Worm (Caenorhabditis elegans): ENCODE results near the gene K11C4.2.

K11C4.2 gene

ce11 chrV:6880623-6881022 lies 14.3 kb upstream of the K11C4.2 start:
- TF ChIP-seq unc-120 (tag; optimal IDR thresholded peaks at IDR 0.05; ENCODE audit: poor library complexity, severe bottlenecking) (peak; percentile 35), ceh-83 (GFP tag; optimal IDR thresholded peaks at IDR 0.05) (no peak), flh-1 (GFP tag; optimal IDR thresholded peaks at IDR 0.05) (no peak), mab-5 (tag; optimal IDR thresholded peaks at IDR 0.05) (no peak), M03D4.4 (tag; optimal IDR thresholded peaks at IDR 0.05) (peak; percentile 30), ces-1 (GFP tag; optimal IDR thresholded peaks at IDR 0.05) (peak; percentile 57), zip-8 (tag; optimal IDR thresholded peaks at IDR 0.05) (no peak), snpc-4 (tag; optimal IDR thresholded peaks at IDR 0.05) (no peak), nhr-76 (tag; optimal IDR thresholded peaks at IDR 0.05) (no peak), elt-1 (tag; optimal IDR thresholded peaks at IDR 0.05; ENCODE audit: borderline replicate concordance, insufficient read depth) (no peak), sptf-1 (tag; optimal IDR thresholded peaks at IDR 0.05) (peak; percentile 49), drap-1 (GFP tag; optimal IDR thresholded peaks at IDR 0.05) (peak; percentile 33), mls-2 (tag; optimal IDR thresholded peaks at IDR 0.05) (peak; percentile 78), nhr-12 (tag; optimal IDR thresholded peaks at IDR 0.05) (no peak), sem-2 (GFP tag; optimal IDR thresholded peaks at IDR 0.05) (no peak), cnd-1 (tag; optimal IDR thresholded peaks at IDR 0.05) (peak; percentile 20)

DNA sequence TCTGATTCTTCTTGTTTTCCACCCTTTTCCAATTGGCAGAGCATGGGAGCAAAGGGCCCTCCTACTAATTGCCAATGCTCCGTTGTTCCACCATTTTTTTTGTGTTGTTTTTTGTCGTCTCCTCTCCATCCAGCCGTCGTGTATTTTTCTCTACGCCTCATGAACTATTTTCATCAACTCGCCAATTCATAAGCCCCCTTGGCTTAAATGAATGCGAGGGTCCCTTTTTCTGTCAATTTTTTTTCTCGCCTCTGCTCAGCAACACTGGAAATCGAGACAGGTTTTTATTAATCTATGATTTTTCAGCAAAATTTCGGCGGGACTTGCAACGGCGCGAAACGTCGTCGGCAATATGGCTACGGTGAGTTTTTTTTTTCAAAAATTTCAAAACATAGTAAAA lies 13.8 kb upstream of the K11C4.2 start, which contains the start of gene unc-70:
TSS of gene unc-70 (plus strand) at position 301 of the 400 bp plus-strand sequence.
- no peak for TF ChIP-seq mep-1 (tag; optimal IDR thresholded peaks at IDR 0.05)
- TF ChIP-seq nhr-76 (tag; optimal IDR thresholded peaks at IDR 0.05) = no peak
- TF ChIP-seq bed-3 (GFP tag; optimal IDR thresholded peaks at IDR 0.05) = no peak
- TF ChIP-seq zip-8 (tag; optimal IDR thresholded peaks at IDR 0.05) = no peak
- no peak for TF ChIP-seq sem-2 (GFP tag; optimal IDR thresholded peaks at IDR 0.05)
- TF ChIP-seq nhr-237 (tag; optimal IDR thresholded peaks at IDR 0.05) = no peak
- no peak for TF ChIP-seq ham-2 (GFP tag; optimal IDR thresholded peaks at IDR 0.05)
- TF ChIP-seq ztf-11 (tag; optimal IDR thresholded peaks at IDR 0.05) = no peak
- TF ChIP-seq nhr-2 (tag; optimal IDR thresholded peaks at IDR 0.05) = no peak
- TF ChIP-seq M03D4.4 (tag; optimal IDR thresholded peaks at IDR 0.05) = no peak
- no peak for TF ChIP-seq unc-39 (tag; optimal IDR thresholded peaks at IDR 0.05)
- TF ChIP-seq nhr-12 (tag; optimal IDR thresholded peaks at IDR 0.05) = no peak
- TF ChIP-seq snpc-4 (tag; optimal IDR thresholded peaks at IDR 0.05) = no peak
- TF ChIP-seq cnd-1 (tag; optimal IDR thresholded peaks at IDR 0.05) = no peak
- TF ChIP-seq drap-1 (GFP tag; optimal IDR thresholded peaks at IDR 0.05) = no peak
- no peak for TF ChIP-seq elt-3 (tag; optimal IDR thresholded peaks at IDR 0.05)

- no peak for TF ChIP-seq mep-1 (tag; optimal IDR thresholded peaks at IDR 0.05)
- no peak for TF ChIP-seq nhr-28 (tag; optimal IDR thresholded peaks at IDR 0.05)
- TF ChIP-seq drap-1 (GFP tag; optimal IDR thresholded peaks at IDR 0.05) = no peak
- no peak for TF ChIP-seq unc-120 (tag; optimal IDR thresholded peaks at IDR 0.05; ENCODE audit: poor library complexity, severe bottlenecking)
- no peak for TF ChIP-seq elt-3 (tag; optimal IDR thresholded peaks at IDR 0.05)
- no peak for TF ChIP-seq lsy-2 (tag; optimal IDR thresholded peaks at IDR 0.05)
- TF ChIP-seq unc-62 (GFP tag; optimal IDR thresholded peaks at IDR 0.05) = no peak
- no peak for TF ChIP-seq sem-2 (GFP tag; optimal IDR thresholded peaks at IDR 0.05)
- TF ChIP-seq lin-32 (GFP tag; optimal IDR thresholded peaks at IDR 0.05) = no peak
- no peak for TF ChIP-seq pha-4 (tag; optimal IDR thresholded peaks at IDR 0.05)
- TF ChIP-seq ztf-11 (tag; optimal IDR thresholded peaks at IDR 0.05) = no peak
- TF ChIP-seq hlh-1 (tag; optimal IDR thresholded peaks at IDR 0.05) = no peak
- TF ChIP-seq nhr-76 (tag; optimal IDR thresholded peaks at IDR 0.05) = no peak
- TF ChIP-seq blmp-1 (tag; optimal IDR thresholded peaks at IDR 0.05) = no peak
- TF ChIP-seq zip-8 (tag; optimal IDR thresholded peaks at IDR 0.05) = no peak
These were observed 13.1 kb upstream of the K11C4.2 start for ce11 chrV:6881735-6882134.

DNA sequence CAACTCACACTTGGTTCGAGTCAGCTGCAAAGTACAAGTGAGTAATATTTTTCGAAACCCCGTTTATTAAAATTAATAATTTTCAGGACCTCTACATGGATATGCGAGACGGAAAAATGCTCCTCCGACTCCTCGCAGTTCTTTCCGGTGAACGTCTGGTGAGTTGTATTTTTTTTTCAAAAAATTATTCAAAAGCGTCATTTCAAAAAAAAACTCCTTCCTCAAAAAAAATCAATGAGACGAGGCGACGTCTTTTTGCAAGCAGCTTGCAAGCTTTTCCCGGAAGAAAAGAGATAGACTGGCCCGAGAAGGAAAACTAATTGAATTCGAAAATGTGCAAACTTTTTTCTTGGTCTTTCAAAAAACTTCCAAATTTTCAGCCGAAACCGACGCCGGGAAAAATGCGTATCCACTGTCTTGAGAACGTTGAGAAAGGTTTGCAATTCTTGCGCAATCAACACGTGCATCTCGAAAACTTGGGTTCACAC lies 12.4 kb upstream of the K11C4.2 start:
- no peak for TF ChIP-seq unc-39 (tag; optimal IDR thresholded peaks at IDR 0.05)
- no peak for TF ChIP-seq ceh-83 (GFP tag; optimal IDR thresholded peaks at IDR 0.05)
- TF ChIP-seq ces-1 (GFP tag; optimal IDR thresholded peaks at IDR 0.05) = peak; percentile 63

DNA sequence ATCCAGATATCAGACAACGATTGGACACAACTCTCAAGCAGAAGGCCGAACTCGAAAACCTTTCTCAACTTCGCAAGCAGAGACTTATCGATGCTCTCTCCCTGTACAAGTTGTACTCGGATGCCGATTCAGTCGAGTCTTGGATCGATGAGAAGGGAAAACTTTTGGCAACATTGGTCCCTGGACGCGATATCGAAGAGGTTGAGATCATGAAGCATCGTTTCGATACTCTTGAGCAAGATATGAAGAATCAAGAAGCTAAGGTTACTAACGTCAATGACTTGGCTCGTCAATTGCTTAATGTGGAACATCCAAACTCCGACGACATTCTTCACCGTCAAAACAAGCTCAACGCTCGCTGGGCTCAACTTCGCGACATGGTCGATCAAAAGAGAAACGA lies 9.8 kb upstream of the K11C4.2 start:
- no peak for TF ChIP-seq hlh-1 (tag; optimal IDR thresholded peaks at IDR 0.05)
- TF ChIP-seq snpc-4 (tag; optimal IDR thresholded peaks at IDR 0.05) = no peak
- no peak for TF ChIP-seq nhr-76 (tag; optimal IDR thresholded peaks at IDR 0.05)
- no peak for TF ChIP-seq sem-2 (GFP tag; optimal IDR thresholded peaks at IDR 0.05)
- no peak for TF ChIP-seq ham-2 (GFP tag; optimal IDR thresholded peaks at IDR 0.05)
- no peak for TF ChIP-seq mab-5 (tag; optimal IDR thresholded peaks at IDR 0.05)
- no peak for TF ChIP-seq cnd-1 (tag; optimal IDR thresholded peaks at IDR 0.05)
- no peak for TF ChIP-seq ceh-43 (GFP tag; optimal IDR thresholded peaks at IDR 0.05)

Measured in whole organism, mixed stage, embryonic.